Fruit fly (Drosophila melanogaster): Measurements from ENCODE around the gene CG5245.

- TF ChIP-seq CG34367 (tag; optimal IDR thresholded peaks at IDR 0.05) = no peak
- TF ChIP-seq Pif1B (GFP tag; optimal IDR thresholded peaks at IDR 0.05) = no peak
- peak; percentile 58 for TF ChIP-seq EcR (GFP tag; optimal IDR thresholded peaks at IDR 0.05)
These were observed 48.1 kb upstream of the CG5245 start for dm6 chr3R:12381130-12381700.
